Worm (Caenorhabditis elegans) whole organism, L1 larva: ENCODE measurements around the gene ddx-15.
A peak's percentile ranks its signal among the peaks of the same experiment; 100 is the strongest.

Experiments
- C34B4.2 ChIP-seq: sonication (generic microtip); optimal IDR thresholded peaks from 2 replicates; lab custom pipeline; 2017; ENCODE audit warnings: mild to moderate bottlenecking, missing genetic modification characterization, missing compliant biosample characterization
- Y116A8C.19 ChIP-seq: sonication (generic microtip); optimal IDR thresholded peaks from 2 replicates; lab custom pipeline; 2016; ENCODE audit warnings: missing compliant biosample characterization, missing genetic modification characterization, borderline replicate concordance
- alr-1 ChIP-seq: fragments of 200-800 bp; sonication (Bioruptor generic); optimal IDR thresholded peaks from 2 replicates; lab custom pipeline; 2018; ENCODE audit warnings: borderline replicate concordance, mild to moderate bottlenecking, missing genetic modification characterization, missing compliant biosample characterization
- aly-2 ChIP-seq: fragments of 150-350 bp; optimal IDR thresholded peaks from 2 replicates; lab custom pipeline; 2014; ENCODE audit warnings: missing biosample characterization, missing genetic modification characterization
- blmp-1 ChIP-seq: fragments of 150-350 bp; optimal IDR thresholded peaks from 2 replicates; lab custom pipeline; 2014; ENCODE audit warnings: missing biosample characterization, missing genetic modification characterization
- ceh-63 ChIP-seq: fragments of 200-800 bp; sonication (Bioruptor generic); optimal IDR thresholded peaks from 2 replicates; lab custom pipeline; 2018; ENCODE audit warnings: mild to moderate bottlenecking, missing genetic modification characterization, missing compliant biosample characterization
- ceh-82 ChIP-seq, 3 experiments: fragments of 150-350 bp in 1 of 3; sonication (generic microtip) in 2 of 3; optimal IDR thresholded peaks; 2 replicates each; lab custom pipeline; 2014 to 2017; ENCODE audit warnings: missing biosample characterization in 3 of 3, missing genetic modification characterization in 3 of 3
- ceh-88 ChIP-seq: fragments of 200-800 bp; sonication (Bioruptor generic); IDR thresholded peaks from 2 replicates; pipeline ENCODE4 v1.3.6; 2022; ENCODE audit warnings: missing genetic modification characterization, missing compliant biosample characterization
- dpl-1 ChIP-seq, 3 experiments: fragments of 150-350 bp in 2 of 3; sonication (generic microtip) in 1 of 3; optimal IDR thresholded peaks; 2 replicates each; lab custom pipeline; 2014 to 2017; ENCODE audit warnings: missing biosample characterization in 3 of 3, missing genetic modification characterization in 3 of 3, missing genetic modification reagents in 3 of 3
- dsc-1 ChIP-seq: sonication (generic microtip); optimal IDR thresholded peaks from 2 replicates; lab custom pipeline; 2016; ENCODE audit warnings: mild to moderate bottlenecking, missing genetic modification characterization, missing compliant biosample characterization
- efl-1 ChIP-seq, 4 experiments: fragments of 150-350 bp; optimal IDR thresholded peaks in 3 of 4; peaks in 1 of 4; 1 replicate in 1 of 4; 2 replicates in 3 of 4; lab custom pipeline; 2014; ENCODE audit warnings: missing biosample characterization in 2 of 4, missing genetic modification characterization in 2 of 4, missing genetic modification reagents in 2 of 4
- efl-3 ChIP-seq: fragments of 200-800 bp; sonication (Bioruptor generic); optimal IDR thresholded peaks from 2 replicates; lab custom pipeline; 2018; ENCODE audit warnings: mild to moderate bottlenecking, missing genetic modification characterization, missing compliant biosample characterization
- elt-3 ChIP-seq, 6 experiments: fragments of 150-350 bp in 1 of 6; sonication (generic microtip); optimal IDR thresholded peaks; 2 replicates each; lab custom pipeline; 2017 to 2018; ENCODE audit warnings: missing biosample characterization in 6 of 6, missing genetic modification characterization in 6 of 6, inconsistent platforms in 1 of 6
- ets-5 ChIP-seq: fragments of 200-800 bp; sonication (Bioruptor generic); IDR thresholded peaks from 2 replicates; pipeline ENCODE4 v1.3.6; 2022; ENCODE audit warnings: missing genetic modification characterization, missing compliant biosample characterization
- fkh-10 ChIP-seq: sonication (generic microtip); optimal IDR thresholded peaks from 2 replicates; lab custom pipeline; 2017; ENCODE audit warnings: missing biosample characterization, missing genetic modification reagents, missing genetic modification characterization
- fos-1 ChIP-seq: fragments of 150-350 bp; optimal IDR thresholded peaks from 2 replicates; lab custom pipeline; 2014; ENCODE audit warnings: missing biosample characterization, missing genetic modification characterization
- grh-1 ChIP-seq: fragments of 200-800 bp; sonication (Bioruptor generic); IDR thresholded peaks from 2 replicates; pipeline ENCODE4 v1.3.6; 2022; ENCODE audit warnings: missing genetic modification reagents, missing genetic modification characterization, missing compliant biosample characterization
- hlh-17 ChIP-seq: fragments of 200-800 bp; sonication (Bioruptor generic); optimal IDR thresholded peaks from 2 replicates; lab custom pipeline; 2018; ENCODE audit warnings: missing genetic modification characterization, mild to moderate bottlenecking, missing compliant biosample characterization, moderate library complexity, borderline replicate concordance
- lin-14 ChIP-seq: fragments of 200-800 bp; sonication (Bioruptor generic); optimal IDR thresholded peaks from 2 replicates; lab custom pipeline; 2018; ENCODE audit warnings: mild to moderate bottlenecking, missing genetic modification characterization, moderate library complexity, missing compliant biosample characterization
- lin-15B ChIP-seq: fragments of 150-350 bp; sonication (generic microtip); optimal IDR thresholded peaks from 3 replicates; lab custom pipeline; 2014; ENCODE audit warnings: missing biosample characterization, missing genetic modification characterization
- lsy-2 ChIP-seq, 2 experiments: fragments of 150-350 bp; optimal IDR thresholded peaks; 2 replicates each; lab custom pipeline; 2014; ENCODE audit warnings: missing biosample characterization in 2 of 2, missing genetic modification characterization in 2 of 2
- mef-2 ChIP-seq: fragments of 150-350 bp; optimal IDR thresholded peaks from 2 replicates; lab custom pipeline; 2014; ENCODE audit warnings: missing biosample characterization, missing genetic modification characterization
- mep-1 ChIP-seq: fragments of 150-350 bp; optimal IDR thresholded peaks from 2 replicates; lab custom pipeline; 2014; ENCODE audit warnings: missing biosample characterization, missing genetic modification characterization
- nhr-11 ChIP-seq: fragments of 150-350 bp; optimal IDR thresholded peaks from 2 replicates; lab custom pipeline; 2014; ENCODE audit warnings: missing biosample characterization, missing genetic modification characterization
- nhr-19 ChIP-seq: fragments of 200-800 bp; sonication (Bioruptor generic); conservative IDR thresholded peaks from 2 replicates; pipeline ENCODE4 v1.3.6; 2022; ENCODE audit warnings: missing genetic modification characterization, missing compliant biosample characterization
- nhr-47 ChIP-seq: sonication (generic microtip); optimal IDR thresholded peaks from 2 replicates; lab custom pipeline; 2016; ENCODE audit warnings: mild to moderate bottlenecking, missing genetic modification characterization, moderate library complexity, missing compliant biosample characterization
- nhr-71 ChIP-seq: sonication (generic microtip); optimal IDR thresholded peaks from 2 replicates; lab custom pipeline; 2016; ENCODE audit warnings: mild to moderate bottlenecking, missing genetic modification characterization, moderate library complexity, missing compliant biosample characterization
- nhr-76 ChIP-seq: sonication (generic microtip); optimal IDR thresholded peaks from 2 replicates; lab custom pipeline; 2017; ENCODE audit warnings: missing biosample characterization, missing genetic modification characterization
- nhr-77 ChIP-seq: fragments of 150-350 bp; optimal IDR thresholded peaks from 2 replicates; lab custom pipeline; 2014; ENCODE audit warnings: missing biosample characterization, missing genetic modification characterization
- nhr-84 ChIP-seq: sonication (generic microtip); optimal IDR thresholded peaks from 2 replicates; lab custom pipeline; 2017; ENCODE audit warnings: missing biosample characterization, missing genetic modification characterization
- nhr-85 ChIP-seq: sonication (generic microtip); peaks from one replicate; lab custom pipeline; 2016; ENCODE audit warnings: missing genetic modification characterization, inconsistent platforms, missing compliant biosample characterization
- nhr-90 ChIP-seq: sonication (generic microtip); optimal IDR thresholded peaks from 2 replicates; lab custom pipeline; 2016; ENCODE audit warnings: mild to moderate bottlenecking, missing genetic modification characterization, missing compliant biosample characterization; ENCODE audit not compliant: poor library complexity
- pax-3 ChIP-seq: fragments of 200-800 bp; sonication (Bioruptor generic); optimal IDR thresholded peaks from 2 replicates; lab custom pipeline; 2018; ENCODE audit warnings: mild to moderate bottlenecking, missing genetic modification characterization, moderate library complexity, missing compliant biosample characterization
- rnt-1 ChIP-seq: sonication (generic microtip); optimal IDR thresholded peaks from 2 replicates; lab custom pipeline; 2016; ENCODE audit warnings: mild to moderate bottlenecking, missing genetic modification characterization, moderate library complexity, missing compliant biosample characterization
- snpc-4 ChIP-seq: fragments of 150-350 bp; optimal IDR thresholded peaks from 2 replicates; lab custom pipeline; 2014; ENCODE audit warnings: missing biosample characterization, missing genetic modification characterization
- sox-4 ChIP-seq: sonication (generic microtip); optimal IDR thresholded peaks from 2 replicates; lab custom pipeline; 2016; ENCODE audit warnings: missing genetic modification characterization, missing compliant biosample characterization
- sptf-1 ChIP-seq: fragments of 150-350 bp; optimal IDR thresholded peaks from 2 replicates; lab custom pipeline; 2014; ENCODE audit warnings: missing biosample characterization, missing genetic modification characterization
- swsn-7 ChIP-seq: sonication (generic microtip); optimal IDR thresholded peaks from 2 replicates; lab custom pipeline; 2016; ENCODE audit warnings: missing genetic modification characterization, missing compliant biosample characterization
- tbx-2 ChIP-seq: sonication (generic microtip); optimal IDR thresholded peaks from 2 replicates; lab custom pipeline; 2016; ENCODE audit warnings: missing genetic modification characterization, missing compliant biosample characterization
- tlp-1 ChIP-seq: fragments of 150-350 bp; optimal IDR thresholded peaks from 2 replicates; lab custom pipeline; 2014; ENCODE audit warnings: missing biosample characterization, missing genetic modification characterization
- unc-130 ChIP-seq: fragments of 150-350 bp; optimal IDR thresholded peaks from 2 replicates; lab custom pipeline; 2017; ENCODE audit warnings: missing biosample characterization, missing genetic modification characterization, inconsistent platforms
- unc-30 ChIP-seq: sonication (generic microtip); optimal IDR thresholded peaks from 2 replicates; lab custom pipeline; 2017; ENCODE audit warnings: missing biosample characterization, missing genetic modification characterization
- unc-62 ChIP-seq: fragments of 150-350 bp; optimal IDR thresholded peaks from 2 replicates; lab custom pipeline; 2014; ENCODE audit warnings: missing biosample characterization, missing genetic modification reagents, missing genetic modification characterization
- vab-15 ChIP-seq: sonication (generic microtip); optimal IDR thresholded peaks from 2 replicates; lab custom pipeline; 2017; ENCODE audit warnings: missing genotype, mild to moderate bottlenecking, missing genetic modification characterization, missing compliant biosample characterization
- zip-4 ChIP-seq: fragments of 200-800 bp; sonication (Bioruptor generic); optimal IDR thresholded peaks from 2 replicates; lab custom pipeline; 2018; ENCODE audit warnings: mild to moderate bottlenecking, missing genetic modification characterization, moderate library complexity, missing compliant biosample characterization
- ztf-4 ChIP-seq: fragments of 150-350 bp; optimal IDR thresholded peaks from 2 replicates; lab custom pipeline; 2014; ENCODE audit warnings: missing biosample characterization, missing genetic modification characterization

The ddx-15 gene

DNA sequence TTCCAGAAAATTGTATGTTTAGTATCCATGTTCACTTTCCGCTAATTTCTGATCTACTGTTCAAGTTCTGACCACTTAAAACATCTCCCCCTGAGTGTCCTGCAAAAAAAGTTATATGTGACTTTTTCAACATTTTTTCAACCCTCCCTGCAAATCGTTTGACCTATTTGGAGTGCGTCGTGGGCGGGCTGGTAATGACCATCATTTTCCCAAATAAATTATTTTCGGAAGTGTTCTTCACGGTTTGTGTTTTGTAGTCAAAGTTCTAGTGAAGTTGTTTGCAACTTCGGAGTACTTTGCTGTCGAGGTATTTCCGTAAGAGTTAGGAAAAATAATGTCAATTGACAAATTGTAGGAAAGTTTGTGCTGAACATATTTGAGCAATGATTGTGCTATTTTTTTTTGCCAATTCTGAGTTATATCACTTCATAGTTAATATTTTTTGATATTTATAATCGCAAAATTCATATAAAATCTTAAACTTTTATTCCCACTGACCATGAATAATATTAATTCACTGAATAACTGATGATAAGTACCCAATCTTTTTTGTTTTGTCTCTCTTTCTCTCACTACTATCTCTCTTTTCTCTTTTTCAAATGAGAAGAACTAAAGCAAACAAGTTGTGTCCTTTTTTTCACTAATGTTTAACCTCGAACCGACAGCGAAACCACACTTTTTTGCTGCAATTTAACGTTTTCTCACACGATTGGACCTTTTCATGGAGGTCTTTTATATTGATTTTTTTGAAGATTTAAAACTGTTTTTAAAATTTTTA is 30.9 kb upstream of the ddx-15 start:
- TF ChIP-seq ets-5 (GFP tag; lab: Robert Waterston, UW): no peak
- no peak for TF ChIP-seq ceh-63 (GFP tag; lab: Kevin White, UChicago)
- no peak for TF ChIP-seq nhr-76 (tag; lab: Kevin White, UChicago)
- TF ChIP-seq ceh-88: no peak
- peak; percentile 0 for TF ChIP-seq nhr-47
- TF ChIP-seq pax-3: no peak
- no peak for TF ChIP-seq dpl-1 (GFP tag; optimal IDR thresholded peaks at IDR 0.05; lab: Kevin White, UChicago)
- TF ChIP-seq unc-30 (tag; lab: Kevin White, UChicago): no peak
- no peak for TF ChIP-seq fkh-10
- TF ChIP-seq C34B4.2 (tag; lab: Kevin White, UChicago): no peak
- no peak for TF ChIP-seq nhr-84 (tag; lab: Kevin White, UChicago)
- TF ChIP-seq tlp-1 (tag; lab: Kevin White, UChicago): no peak
- no peak for TF ChIP-seq lin-15B (tag; lab: Kevin White, UChicago)
- no peak for TF ChIP-seq efl-1 (optimal IDR thresholded peaks at IDR 0.05; lab: Kevin White, UChicago)
- peak in 1 of 2 experiments; percentile 29 for TF ChIP-seq efl-1 (GFP tag; optimal IDR thresholded peaks at IDR 0.05 in 1 of 2; lab: Kevin White, UChicago)
- no peak for TF ChIP-seq alr-1 (tag; lab: Kevin White, UChicago)
- no peak for TF ChIP-seq nhr-19 (GFP tag; lab: Robert Waterston, UW)
- TF ChIP-seq unc-62 (GFP tag; lab: Kevin White, UChicago): no peak
- TF ChIP-seq aly-2 (tag; lab: Kevin White, UChicago): no peak
- TF ChIP-seq dsc-1: no peak
- no peak for TF ChIP-seq grh-1 (GFP tag; lab: Robert Waterston, UW)
- TF ChIP-seq sox-4: no peak
- peak; percentile 8 for TF ChIP-seq nhr-71 (tag; lab: Kevin White, UChicago)
- TF ChIP-seq hlh-17: no peak
- no peak for TF ChIP-seq snpc-4 (tag; lab: Kevin White, UChicago)
- no peak for TF ChIP-seq lsy-2 (tag; optimal IDR thresholded peaks at IDR 0.05; lab: Kevin White, UChicago)
- peak; percentile 55 for TF ChIP-seq lin-14 (GFP tag; lab: Kevin White, UChicago)
- TF ChIP-seq mep-1 (tag; lab: Kevin White, UChicago): peak; percentile 10
- TF ChIP-seq ztf-4 (tag; lab: Kevin White, UChicago): no peak
- no peak for TF ChIP-seq sptf-1
- TF ChIP-seq, all 84 proteins: peak for 5

ce11 chrIII:5621236-5621635 is 29.7 kb upstream of the ddx-15 start:
- TF ChIP-seq rnt-1: peak; percentile 72
- peak; percentile 2 to 26 (median 12) for TF ChIP-seq dpl-1 (GFP tag; optimal IDR thresholded peaks at IDR 0.05; lab: Kevin White, UChicago)
- TF ChIP-seq lin-14 (GFP tag; lab: Kevin White, UChicago): peak; percentile 98
- TF ChIP-seq fkh-10: no peak
- TF ChIP-seq fos-1 (tag; lab: Kevin White, UChicago): peak; percentile 16
- peak; percentile 63 to 75 for TF ChIP-seq efl-1 (optimal IDR thresholded peaks at IDR 0.05; lab: Kevin White, UChicago)
- TF ChIP-seq efl-1 (GFP tag; optimal IDR thresholded peaks at IDR 0.05 in 1 of 2; lab: Kevin White, UChicago): peak; percentile 42 to 93
- peak in 2 of 6 experiments; percentile 4 to 5 for TF ChIP-seq elt-3 (tag; optimal IDR thresholded peaks at IDR 0.05; lab: Kevin White, UChicago)
- peak; percentile 59 for TF ChIP-seq nhr-77 (tag; lab: Kevin White, UChicago)
- TF ChIP-seq nhr-11: peak; percentile 30
- peak; percentile 66 for TF ChIP-seq nhr-85 (tag; lab: Kevin White, UChicago)
- TF ChIP-seq Y116A8C.19 (tag; lab: Kevin White, UChicago): no peak
- TF ChIP-seq ceh-82 (tag; optimal IDR thresholded peaks at IDR 0.05; lab: Kevin White, UChicago): peak; percentile 49 to 75 (median 65)
- peak; percentile 78 for TF ChIP-seq nhr-71 (tag; lab: Kevin White, UChicago)
- TF ChIP-seq unc-62 (GFP tag; lab: Kevin White, UChicago): no peak
- TF ChIP-seq tbx-2 (tag; lab: Kevin White, UChicago): peak; percentile 61
- peak; percentile 33 for TF ChIP-seq mef-2 (tag; lab: Kevin White, UChicago)
- TF ChIP-seq blmp-1 (tag; lab: Kevin White, UChicago): peak; percentile 67
- TF ChIP-seq nhr-90 (tag; lab: Kevin White, UChicago): peak; percentile 2
- TF ChIP-seq mep-1 (tag; lab: Kevin White, UChicago): peak; percentile 24
- TF ChIP-seq pax-3: peak; percentile 22
- TF ChIP-seq lin-15B (tag; lab: Kevin White, UChicago): no peak
- TF ChIP-seq snpc-4 (tag; lab: Kevin White, UChicago): peak; percentile 40
- TF ChIP-seq lsy-2 (tag; optimal IDR thresholded peaks at IDR 0.05; lab: Kevin White, UChicago): peak; percentile 55 to 64
- no peak for TF ChIP-seq C34B4.2 (tag; lab: Kevin White, UChicago)
- TF ChIP-seq zip-4: no peak
- no peak for TF ChIP-seq hlh-17
- TF ChIP-seq unc-30 (tag; lab: Kevin White, UChicago): no peak
- TF ChIP-seq ceh-88: no peak; the same call in 1 of the 2 replicates
- TF ChIP-seq dsc-1: peak; percentile 60
- TF ChIP-seq efl-3 (GFP tag; lab: Kevin White, UChicago): no peak
- peak; percentile 63 for TF ChIP-seq swsn-7 (tag; lab: Kevin White, UChicago)
- no peak for TF ChIP-seq vab-15 (tag; lab: Kevin White, UChicago)
- TF ChIP-seq unc-130 (tag; lab: Kevin White, UChicago): peak; percentile 40
- TF ChIP-seq nhr-84 (tag; lab: Kevin White, UChicago): no peak
